Worm (Caenorhabditis elegans): ENCODE measurements around the gene fbxb-92.

DNA sequence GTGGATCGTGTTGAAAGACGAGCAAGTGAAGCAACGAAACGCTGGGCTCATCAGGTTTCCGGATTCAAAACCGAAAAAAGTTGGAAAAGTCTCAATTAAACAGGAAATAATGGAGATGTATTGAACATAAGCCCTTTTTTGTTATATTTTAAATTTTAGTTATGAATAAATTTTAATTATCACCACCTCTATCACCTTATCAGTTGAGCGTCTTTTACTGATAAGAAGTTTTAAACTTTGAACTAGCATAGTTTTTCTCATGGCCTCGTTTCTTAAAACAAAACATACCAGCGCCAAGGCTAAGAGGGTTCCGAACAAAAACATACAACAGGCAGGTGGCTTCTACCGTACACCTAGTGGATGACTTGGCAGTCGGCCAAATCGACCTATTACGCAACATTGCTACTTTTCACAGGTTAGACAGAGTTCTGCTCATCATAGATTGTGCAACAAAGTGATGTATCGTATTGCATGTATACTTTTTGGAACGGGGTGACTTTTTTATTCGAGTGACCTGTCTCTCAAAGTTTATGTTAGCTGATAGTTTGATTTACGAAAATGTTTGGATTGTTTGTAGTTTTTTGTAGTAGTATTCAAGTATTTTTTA lies 41.2 kb upstream of the fbxb-92 start:
- TF ChIP-seq alr-1 (tag; optimal IDR thresholded peaks at IDR 0.05), result no peak
- no peak for TF ChIP-seq unc-39 (tag; optimal IDR thresholded peaks at IDR 0.05)

All from whole organism, L2 larva.